Worm (Caenorhabditis elegans): ENCODE data around the gene C32B5.18.
"Not testable (repeated sequence)": the region's sequence is repeated elsewhere in the genome, so short reads cannot be mapped to it uniquely, and the experiment has no call there.

Gene C32B5.18

DNA sequence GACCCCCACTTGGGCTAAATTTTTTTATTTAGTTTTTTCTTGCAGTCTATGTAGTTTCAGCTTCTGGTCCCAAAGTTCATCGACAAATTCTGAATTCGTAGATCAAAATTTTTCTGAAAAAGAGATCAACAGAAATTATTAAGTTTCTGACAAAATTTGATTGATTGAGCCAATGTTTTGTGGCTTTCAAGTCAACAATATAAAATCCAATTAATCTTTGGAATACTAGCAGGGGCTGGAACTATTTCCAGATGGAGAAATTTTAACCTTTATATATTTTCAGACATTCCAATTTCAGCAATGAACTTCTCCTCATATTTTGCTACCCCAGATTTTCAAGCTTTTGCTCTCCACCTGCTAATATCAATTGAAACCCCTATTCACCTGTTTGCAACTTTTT, 22.5 kb downstream of the C32B5.18 start, which contains the start of gene srh-274:
TSS of gene srh-274 (plus strand) at position 301 of the 400 bp plus-strand sequence.
- no peak for TF ChIP-seq alr-1 (tag; optimal IDR thresholded peaks at IDR 0.05; ENCODE audit: borderline replicate concordance)
- TF ChIP-seq dsc-1 (tag; optimal IDR thresholded peaks at IDR 0.05) = no peak
- TF ChIP-seq hlh-4 (tag; optimal IDR thresholded peaks at IDR 0.05) = no peak
- no peak for TF ChIP-seq zip-4 (GFP tag; optimal IDR thresholded peaks at IDR 0.05)
- no peak for TF ChIP-seq C34B4.2 (tag; optimal IDR thresholded peaks at IDR 0.05)
- no peak for TF ChIP-seq zag-1 (tag; optimal IDR thresholded peaks at IDR 0.05)
- no peak for TF ChIP-seq ceh-63 (GFP tag; optimal IDR thresholded peaks at IDR 0.05)
- TF ChIP-seq tlp-1 (tag; optimal IDR thresholded peaks at IDR 0.05) = no peak
- no peak for TF ChIP-seq elt-3 (tag; optimal IDR thresholded peaks at IDR 0.05)

DNA sequence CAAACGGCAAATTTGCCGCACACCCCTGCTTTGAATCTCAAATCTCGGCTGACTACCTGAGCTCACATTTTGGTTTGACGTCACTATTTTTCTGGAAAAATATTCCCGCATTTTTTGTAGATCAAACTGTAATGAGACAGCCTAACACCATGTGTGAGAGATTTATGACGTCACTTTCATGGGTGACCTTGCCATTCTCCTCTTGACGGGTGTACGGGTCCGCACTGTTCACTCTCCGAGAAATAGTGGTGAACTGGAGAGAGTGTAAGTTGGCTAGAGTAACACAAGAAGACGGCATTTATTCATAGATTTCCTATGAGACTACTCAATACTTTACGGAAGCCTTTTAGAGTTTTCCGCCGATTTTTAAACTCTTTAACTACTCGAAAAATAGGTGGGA, 25.4 kb downstream of the C32B5.18 start, which contains the start of gene fbxc-40:
TSS of gene fbxc-40 (plus strand) at position 301 of the 400 bp plus-strand sequence.
- TF ChIP-seq efl-1 (optimal IDR thresholded peaks at IDR 0.05); efl-1 (GFP tag; optimal IDR thresholded peaks at IDR 0.05 in 1 of 2); nhr-47 (tag; optimal IDR thresholded peaks at IDR 0.05); ceh-88 (GFP tag; IDR thresholded peaks at IDR 0.05): not testable (repeated sequence)

DNA sequence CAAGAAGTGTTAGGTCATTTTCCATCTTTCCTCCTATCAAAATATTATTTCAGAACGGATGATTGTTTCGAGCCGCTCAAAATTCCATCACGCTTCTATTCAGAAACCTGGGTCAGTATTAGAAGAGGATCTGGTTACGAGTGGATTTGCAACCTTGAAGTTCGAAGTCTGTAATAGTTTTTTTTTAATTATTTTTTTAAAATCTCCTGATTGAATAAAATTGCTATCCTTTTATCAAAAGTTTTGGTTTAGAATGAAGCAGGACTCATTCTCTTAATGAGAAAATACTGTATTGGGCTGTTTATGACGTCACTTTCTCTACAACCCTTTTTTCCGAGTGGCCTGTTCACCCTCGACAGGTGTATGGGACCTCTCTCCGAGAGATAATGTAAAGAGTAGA, 28.1 kb downstream of the C32B5.18 start, which contains the start of gene fbxc-39:
TSS of gene fbxc-39 (plus strand) at position 301 of the 400 bp plus-strand sequence.
- TF ChIP-seq nhr-84 (tag; optimal IDR thresholded peaks at IDR 0.05) (no peak), F16B12.6 (tag; optimal IDR thresholded peaks at IDR 0.05) (no peak), vab-15 (tag; optimal IDR thresholded peaks at IDR 0.05) (no peak), C34B4.2 (tag; optimal IDR thresholded peaks at IDR 0.05) (no peak), mab-9 (GFP tag; IDR thresholded peaks at IDR 0.05) (no peak), lin-39 (tag; optimal IDR thresholded peaks at IDR 0.05) (no peak), mep-1 (tag; optimal IDR thresholded peaks at IDR 0.05) (no peak), ama-1 (optimal IDR thresholded peaks at IDR 0.05) (no peak), pag-3 (tag; optimal IDR thresholded peaks at IDR 0.05; ENCODE audit: borderline replicate concordance, insufficient read depth) (no peak), snu-23 (GFP tag; optimal IDR thresholded peaks at IDR 0.05) (no peak), lin-14 (GFP tag; optimal IDR thresholded peaks at IDR 0.05) (no peak), ceh-90 (tag; optimal IDR thresholded peaks at IDR 0.05) (no peak), nhr-47 (tag; optimal IDR thresholded peaks at IDR 0.05) (no peak), ceh-88 (GFP tag; IDR thresholded peaks at IDR 0.05) (no peak), snpc-4 (tag; optimal IDR thresholded peaks at IDR 0.05) (no peak), ets-5 (GFP tag; IDR thresholded peaks at IDR 0.05) (no peak), rnt-1 (tag; optimal IDR thresholded peaks at IDR 0.05) (no peak), ceh-8 (GFP tag; optimal IDR thresholded peaks at IDR 0.05) (no peak)

DNA sequence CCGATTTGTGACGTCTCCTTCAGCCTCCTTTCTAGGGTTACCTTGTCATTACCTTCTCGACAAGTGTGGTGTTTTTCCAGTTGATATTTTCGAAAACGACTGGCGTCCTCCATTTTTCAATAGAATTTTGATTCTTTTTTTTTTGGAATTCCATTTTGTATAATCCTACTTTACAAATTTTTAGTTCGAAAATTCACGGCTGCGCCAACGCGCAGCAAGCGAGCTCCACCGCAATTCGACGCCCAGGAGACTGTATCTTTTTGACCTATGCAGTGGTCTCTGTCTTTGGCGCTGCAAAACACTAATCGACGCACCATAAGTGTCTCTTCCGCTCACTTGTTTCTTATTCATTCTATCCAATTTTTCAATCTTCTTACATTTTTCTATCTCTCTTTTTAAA, 31.0 kb downstream of the C32B5.18 start, which contains the start of gene fbxc-42:
TSS of gene fbxc-42 (plus strand) at position 301 of the 400 bp plus-strand sequence.
- no peak for TF ChIP-seq dpl-1 (GFP tag; optimal IDR thresholded peaks at IDR 0.05)
- TF ChIP-seq ces-1 (GFP tag; optimal IDR thresholded peaks at IDR 0.05) = no peak
- no peak for TF ChIP-seq lin-39 (tag; optimal IDR thresholded peaks at IDR 0.05)
- no peak for TF ChIP-seq unc-86 (tag; optimal IDR thresholded peaks at IDR 0.05)
- TF ChIP-seq nhr-77 (tag; optimal IDR thresholded peaks at IDR 0.05) = no peak
- TF ChIP-seq mef-2 (tag; optimal IDR thresholded peaks at IDR 0.05) = no peak
- no peak for TF ChIP-seq nhr-28 (tag; optimal IDR thresholded peaks at IDR 0.05)
- TF ChIP-seq hlh-4 (tag; optimal IDR thresholded peaks at IDR 0.05) = no peak
- TF ChIP-seq hlh-17 (GFP tag; optimal IDR thresholded peaks at IDR 0.05; ENCODE audit: borderline replicate concordance) = no peak
- TF ChIP-seq unc-98 (GFP tag; IDR thresholded peaks at IDR 0.05) = no peak
- no peak for TF ChIP-seq unc-30 (tag; optimal IDR thresholded peaks at IDR 0.05)
- no peak for TF ChIP-seq nhr-76 (tag; optimal IDR thresholded peaks at IDR 0.05)
- TF ChIP-seq snpc-4 (tag; optimal IDR thresholded peaks at IDR 0.05) = no peak
- TF ChIP-seq mdl-1 (tag; optimal IDR thresholded peaks at IDR 0.05) = no peak
- no peak for TF ChIP-seq hpl-2 (GFP tag; optimal IDR thresholded peaks at IDR 0.05)
- TF ChIP-seq vab-15 (tag; optimal IDR thresholded peaks at IDR 0.05) = no peak
- TF ChIP-seq nhr-84 (tag; optimal IDR thresholded peaks at IDR 0.05) = no peak
- TF ChIP-seq fos-1 (tag; optimal IDR thresholded peaks at IDR 0.05) = no peak

Data from whole organism, L1 larva.